Worm (Caenorhabditis elegans) whole organism, late embryonic: ENCODE results near the gene F49C5.3.

Experiments
- C08G9.2 ChIP-seq: sonication (generic microtip); optimal IDR thresholded peaks from 2 replicates; lab custom pipeline; 2016; ENCODE audit warnings: mild to moderate bottlenecking, missing genetic modification characterization, moderate library complexity, missing compliant biosample characterization
- C38D4.7 ChIP-seq: fragments of 200-800 bp; sonication (Bioruptor generic); optimal IDR thresholded peaks from 2 replicates; lab custom pipeline; 2018; ENCODE audit warnings: mild to moderate bottlenecking, missing genetic modification characterization, moderate library complexity, missing compliant biosample characterization
- F13H6.1 ChIP-seq: sonication (generic microtip); optimal IDR thresholded peaks from 2 replicates; lab custom pipeline; 2016; ENCODE audit warnings: missing genetic modification characterization, missing compliant biosample characterization
- K09A11.1 ChIP-seq: sonication (generic microtip); optimal IDR thresholded peaks from 2 replicates; lab custom pipeline; 2017; ENCODE audit warnings: antibody characterized with exemption, mild to moderate bottlenecking, missing genetic modification characterization, missing compliant biosample characterization; ENCODE audit not compliant: insufficient read depth
- Y22D7AL.16 ChIP-seq: sonication (generic microtip); optimal IDR thresholded peaks from 2 replicates; lab custom pipeline; 2016; ENCODE audit warnings: missing genetic modification characterization, missing compliant biosample characterization
- ahr-1 ChIP-seq: sonication (generic microtip); optimal IDR thresholded peaks from 2 replicates; lab custom pipeline; 2016; ENCODE audit warnings: missing genetic modification characterization, missing compliant biosample characterization
- ama-1 ChIP-seq: fragments of 150-350 bp; optimal IDR thresholded peaks from 2 replicates; lab custom pipeline; 2014
- ceh-18 ChIP-seq: sonication (generic microtip); optimal IDR thresholded peaks from 2 replicates; lab custom pipeline; 2016; ENCODE audit warnings: missing genetic modification characterization, missing compliant biosample characterization
- ceh-2 ChIP-seq: sonication (generic microtip); optimal IDR thresholded peaks from 2 replicates; lab custom pipeline; 2016; ENCODE audit warnings: missing genotype, missing genetic modification characterization, missing compliant biosample characterization
- ceh-22 ChIP-seq: sonication (generic microtip); optimal IDR thresholded peaks from 2 replicates; lab custom pipeline; 2017; ENCODE audit warnings: missing biosample characterization, missing genetic modification characterization
- ceh-24 ChIP-seq: sonication (generic microtip); optimal IDR thresholded peaks from 2 replicates; lab custom pipeline; 2016; ENCODE audit warnings: mild to moderate bottlenecking, missing genetic modification characterization, missing compliant biosample characterization
- ceh-30 ChIP-seq: fragments of 150-350 bp; optimal IDR thresholded peaks from 2 replicates; lab custom pipeline; 2014; ENCODE audit warnings: missing biosample characterization, missing genetic modification characterization
- ceh-31 ChIP-seq: sonication (generic microtip); optimal IDR thresholded peaks from 2 replicates; lab custom pipeline; 2016; ENCODE audit warnings: missing genetic modification characterization, missing compliant biosample characterization
- ceh-34 ChIP-seq: sonication (generic microtip); optimal IDR thresholded peaks from 2 replicates; lab custom pipeline; 2016; ENCODE audit warnings: mild to moderate bottlenecking, missing genetic modification characterization, missing compliant biosample characterization
- ceh-6 ChIP-seq: fragments of 200-800 bp; sonication (Bioruptor generic); optimal IDR thresholded peaks from 2 replicates; lab custom pipeline; 2018; ENCODE audit warnings: mild to moderate bottlenecking, missing genetic modification characterization, missing compliant biosample characterization
- ceh-9 ChIP-seq: sonication (generic microtip); optimal IDR thresholded peaks from 2 replicates; lab custom pipeline; 2016; ENCODE audit warnings: mild to moderate bottlenecking, missing genetic modification characterization, inconsistent platforms, missing compliant biosample characterization
- che-1 ChIP-seq: sonication (generic microtip); optimal IDR thresholded peaks from 2 replicates; lab custom pipeline; 2016; ENCODE audit warnings: mild to moderate bottlenecking, missing genetic modification characterization, missing compliant biosample characterization
- dve-1 ChIP-seq: sonication (generic microtip); optimal IDR thresholded peaks from 2 replicates; lab custom pipeline; 2017; ENCODE audit warnings: antibody characterized with exemption, mild to moderate bottlenecking, missing genetic modification characterization, missing compliant biosample characterization
- elt-2 ChIP-seq: sonication (generic microtip); optimal IDR thresholded peaks from 2 replicates; lab custom pipeline; 2016; ENCODE audit warnings: missing genetic modification reagents, missing genetic modification characterization, missing compliant biosample characterization
- elt-4 ChIP-seq: sonication (generic microtip); optimal IDR thresholded peaks from 2 replicates; lab custom pipeline; 2016; ENCODE audit warnings: missing genetic modification characterization, missing compliant biosample characterization
- ets-4 ChIP-seq: sonication (generic microtip); optimal IDR thresholded peaks from 2 replicates; lab custom pipeline; 2016; ENCODE audit warnings: missing genetic modification characterization, missing compliant biosample characterization
- eyg-1 ChIP-seq: sonication (generic microtip); optimal IDR thresholded peaks from 2 replicates; lab custom pipeline; 2016; ENCODE audit warnings: missing genotype, missing genetic modification characterization, missing compliant biosample characterization
- fax-1 ChIP-seq: sonication (generic microtip); optimal IDR thresholded peaks from 2 replicates; lab custom pipeline; 2016; ENCODE audit warnings: missing genotype, missing genetic modification characterization, missing compliant biosample characterization
- fkh-10 ChIP-seq: fragments of 150-350 bp; optimal IDR thresholded peaks from 2 replicates; lab custom pipeline; 2014; ENCODE audit warnings: missing biosample characterization, missing genetic modification reagents, missing genetic modification characterization
- fkh-6 ChIP-seq: sonication (generic microtip); optimal IDR thresholded peaks from 2 replicates; lab custom pipeline; 2016; ENCODE audit warnings: missing genetic modification characterization, missing compliant biosample characterization
- gmeb-2 ChIP-seq: sonication (generic microtip); optimal IDR thresholded peaks from 2 replicates; lab custom pipeline; 2016; ENCODE audit warnings: missing genetic modification characterization, inconsistent platforms, missing compliant biosample characterization
- hlh-13 ChIP-seq: fragments of 200-800 bp; sonication (Bioruptor generic); optimal IDR thresholded peaks from 2 replicates; lab custom pipeline; 2018; ENCODE audit warnings: mild to moderate bottlenecking, missing genetic modification characterization, missing compliant biosample characterization
- hlh-15 ChIP-seq: sonication (generic microtip); optimal IDR thresholded peaks from 2 replicates; lab custom pipeline; 2016; ENCODE audit warnings: missing genetic modification characterization, missing compliant biosample characterization
- hlh-30 ChIP-seq: sonication (generic microtip); optimal IDR thresholded peaks from 2 replicates; lab custom pipeline; 2017; ENCODE audit warnings: antibody characterized with exemption, missing genetic modification characterization, missing compliant biosample characterization; ENCODE audit not compliant: insufficient read depth
- hlh-6 ChIP-seq: sonication (generic microtip); optimal IDR thresholded peaks from 2 replicates; lab custom pipeline; 2016; ENCODE audit warnings: missing genotype, missing genetic modification characterization, missing compliant biosample characterization
- lim-6 ChIP-seq: sonication (generic microtip); optimal IDR thresholded peaks from 2 replicates; lab custom pipeline; 2016; ENCODE audit warnings: missing genetic modification characterization, missing compliant biosample characterization
- lin-11 ChIP-seq: fragments of 200-800 bp; sonication (Bioruptor generic); optimal IDR thresholded peaks from 2 replicates; lab custom pipeline; 2018; ENCODE audit warnings: mild to moderate bottlenecking, missing genetic modification characterization, missing compliant biosample characterization
- nfya-1 ChIP-seq: sonication (generic microtip); optimal IDR thresholded peaks from 2 replicates; lab custom pipeline; 2017; ENCODE audit warnings: missing genetic modification characterization, mild to moderate bottlenecking, missing compliant biosample characterization, antibody characterized with exemption, moderate library complexity
- nhr-11 ChIP-seq: fragments of 150-350 bp; optimal IDR thresholded peaks from 2 replicates; lab custom pipeline; 2014; ENCODE audit warnings: missing biosample characterization, missing genetic modification characterization
- nhr-232 ChIP-seq: sonication (generic microtip); optimal IDR thresholded peaks from 2 replicates; lab custom pipeline; 2016; ENCODE audit warnings: missing genetic modification characterization, missing compliant biosample characterization
- npax-4 ChIP-seq: sonication (generic microtip); optimal IDR thresholded peaks from 2 replicates; lab custom pipeline; 2016; ENCODE audit warnings: missing genetic modification characterization, missing compliant biosample characterization
- odd-2 ChIP-seq: sonication (generic microtip); optimal IDR thresholded peaks from 2 replicates; lab custom pipeline; 2017; ENCODE audit warnings: antibody characterized with exemption, mild to moderate bottlenecking, missing genetic modification characterization, missing compliant biosample characterization
- pax-1 ChIP-seq: fragments of 150-350 bp; optimal IDR thresholded peaks from 2 replicates; lab custom pipeline; 2014; ENCODE audit warnings: missing biosample characterization, missing genetic modification characterization
- pha-4 ChIP-seq: fragments of 150-350 bp; optimal IDR thresholded peaks from 2 replicates; lab custom pipeline; 2018; ENCODE audit warnings: missing biosample characterization, missing genetic modification reagents, missing genetic modification characterization
- pqm-1 ChIP-seq: sonication (generic microtip); optimal IDR thresholded peaks from 2 replicates; lab custom pipeline; 2016; ENCODE audit warnings: missing genetic modification characterization, missing compliant biosample characterization
- pros-1 ChIP-seq: fragments of 150-350 bp; optimal IDR thresholded peaks from 2 replicates; lab custom pipeline; 2014; ENCODE audit warnings: missing biosample characterization, missing genetic modification reagents, missing genetic modification characterization
- ref-2 ChIP-seq: sonication (generic microtip); optimal IDR thresholded peaks from 2 replicates; lab custom pipeline; 2016; ENCODE audit warnings: missing genetic modification characterization, missing compliant biosample characterization
- rnt-1 ChIP-seq: sonication (generic microtip); optimal IDR thresholded peaks from 2 replicates; lab custom pipeline; 2016; ENCODE audit warnings: missing genetic modification characterization, missing compliant biosample characterization
- sdc-2 ChIP-seq: sonication (generic microtip); optimal IDR thresholded peaks from 2 replicates; lab custom pipeline; 2016; ENCODE audit warnings: missing genotype, missing genetic modification characterization, missing compliant biosample characterization
- sox-2 ChIP-seq: fragments of 200-800 bp; sonication (Bioruptor generic); IDR thresholded peaks from 2 replicates; pipeline ENCODE4 v1.3.6; 2022; ENCODE audit warnings: missing genetic modification reagents, missing genetic modification characterization, missing compliant biosample characterization
- syd-9 ChIP-seq: sonication (generic microtip); optimal IDR thresholded peaks from 2 replicates; lab custom pipeline; 2016; ENCODE audit warnings: mild to moderate bottlenecking, missing genetic modification characterization, moderate library complexity, missing compliant biosample characterization
- tbx-7 ChIP-seq: sonication (generic microtip); optimal IDR thresholded peaks from 2 replicates; lab custom pipeline; 2016; ENCODE audit warnings: missing genotype, missing genetic modification characterization, missing compliant biosample characterization
- ttx-3 ChIP-seq: sonication (generic microtip); optimal IDR thresholded peaks from 2 replicates; lab custom pipeline; 2016; ENCODE audit warnings: missing genetic modification reagents, missing genetic modification characterization, missing compliant biosample characterization
- unc-42 ChIP-seq: sonication (generic microtip); optimal IDR thresholded peaks from 2 replicates; lab custom pipeline; 2016; ENCODE audit warnings: missing genotype, missing genetic modification characterization, missing compliant biosample characterization
- unc-55 ChIP-seq: sonication (generic microtip); optimal IDR thresholded peaks from 2 replicates; lab custom pipeline; 2017; ENCODE audit warnings: missing biosample characterization, missing genetic modification reagents, missing genetic modification characterization
- unc-86 ChIP-seq: sonication (generic microtip); optimal IDR thresholded peaks from 2 replicates; lab custom pipeline; 2016; ENCODE audit warnings: missing genetic modification characterization, missing compliant biosample characterization

The F49C5.3 gene

DNA sequence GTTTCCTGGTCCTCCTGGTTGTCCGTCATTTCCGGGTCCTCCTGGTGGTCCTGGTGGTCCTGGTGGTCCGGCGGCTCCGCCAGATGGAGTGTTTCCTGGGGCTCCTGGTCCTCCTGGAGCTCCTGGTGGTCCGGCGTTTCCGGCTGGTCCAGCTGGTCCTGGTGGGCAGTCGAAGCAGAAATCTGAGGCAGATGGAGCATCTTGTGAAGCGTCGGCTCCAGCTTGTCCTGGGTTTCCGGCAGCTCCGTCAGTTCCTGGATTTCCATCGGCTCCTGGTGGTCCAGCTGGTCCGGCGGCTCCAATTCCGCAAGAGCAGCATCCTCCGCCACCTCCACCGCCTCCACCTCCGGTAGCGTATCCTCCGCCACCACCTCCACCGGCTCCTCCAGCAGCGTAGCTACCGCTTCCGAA lies 42.2 kb upstream of the F49C5.3 start:
- no peak for TF ChIP-seq F13H6.1 (tag; lab: Kevin White, UChicago)
- TF ChIP-seq gmeb-2: no peak
- TF ChIP-seq C38D4.7: no peak
- no peak for TF ChIP-seq pros-1 (tag; lab: Kevin White, UChicago)
- no peak for TF ChIP-seq hlh-13
- TF ChIP-seq fkh-10 (GFP tag; lab: Kevin White, UChicago): no peak
- no peak for TF ChIP-seq nhr-232

DNA sequence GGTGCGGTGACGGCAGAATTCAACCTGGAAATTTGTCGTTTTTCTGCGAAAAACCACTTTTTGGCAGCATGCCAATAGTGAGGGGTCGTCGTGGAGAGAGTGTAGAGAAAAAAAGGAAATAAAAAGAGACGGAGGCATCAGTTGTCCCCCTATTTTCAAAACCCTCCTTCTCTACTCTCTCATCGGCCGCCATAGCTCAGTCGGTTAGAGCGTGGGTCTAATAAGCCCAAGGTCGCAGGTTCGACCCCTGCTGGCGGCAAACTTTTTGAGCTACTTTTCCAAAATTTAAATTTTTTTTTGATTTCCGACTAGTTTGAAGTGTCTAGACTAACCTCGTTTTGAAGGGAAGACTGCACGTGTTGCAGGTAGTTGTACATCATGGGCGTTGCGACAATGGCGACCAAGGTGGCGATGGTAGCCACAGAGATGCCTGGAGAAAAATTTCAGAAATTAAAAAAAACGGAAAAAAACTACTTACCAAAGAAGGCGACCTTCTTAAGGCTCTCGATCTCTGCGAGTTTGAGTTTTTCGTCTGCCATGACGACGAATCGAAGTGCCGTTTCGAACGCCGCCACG lies 41.7 kb upstream of the F49C5.3 start, which contains the start of gene col-85:
col-85 (minus strand) TSS at position 540 of the 576 bp plus-strand sequence.
- TF ChIP-seq ceh-2 (peak; percentile 88), gmeb-2 (peak; percentile 98), tbx-7 (tag; lab: Kevin White, UChicago) (peak; percentile 43), fkh-6 (tag; lab: Kevin White, UChicago) (peak; percentile 95), ceh-34 (tag; lab: Kevin White, UChicago) (peak; percentile 92), eyg-1 (tag; lab: Kevin White, UChicago) (peak; percentile 68), ceh-24 (tag; lab: Kevin White, UChicago) (peak; percentile 90), nfya-1 (tag; lab: Kevin White, UChicago) (peak; percentile 84), ceh-31 (peak; percentile 86), ttx-3 (peak; percentile 92), unc-86 (tag; lab: Kevin White, UChicago) (peak; percentile 84), hlh-15 (tag; lab: Kevin White, UChicago) (peak; percentile 91), dve-1 (tag; lab: Kevin White, UChicago) (peak; percentile 81), hlh-30 (tag; lab: Kevin White, UChicago) (peak; percentile 46), K09A11.1 (tag; lab: Kevin White, UChicago) (peak; percentile 88), hlh-6 (tag; lab: Kevin White, UChicago) (peak; percentile 95), ceh-30 (tag; lab: Kevin White, UChicago) (peak; percentile 3), lin-11 (tag; lab: Kevin White, UChicago) (peak; percentile 87), ceh-22 (tag; lab: Kevin White, UChicago) (no peak), elt-2 (tag; lab: Kevin White, UChicago) (peak; percentile 96), ceh-6 (GFP tag; lab: Kevin White, UChicago) (peak; percentile 91), odd-2 (tag; lab: Kevin White, UChicago) (peak; percentile 79), unc-55 (GFP tag; lab: Kevin White, UChicago) (no peak), ahr-1 (peak; percentile 86), ref-2 (peak; percentile 89), fax-1 (tag; lab: Kevin White, UChicago) (peak; percentile 88), Y22D7AL.16 (tag; lab: Kevin White, UChicago) (peak; percentile 94), pros-1 (tag; lab: Kevin White, UChicago) (no peak), npax-4 (tag; lab: Kevin White, UChicago) (peak; percentile 88), elt-4 (no peak), syd-9 (tag; lab: Kevin White, UChicago) (peak; percentile 93), sox-2 (peak; percentile 92), nhr-11 (tag; lab: Kevin White, UChicago) (no peak), ets-4 (tag; lab: Kevin White, UChicago) (peak; percentile 78), lim-6 (peak; percentile 84), che-1 (tag; lab: Kevin White, UChicago) (peak; percentile 93), ama-1 (lab: Kevin White, UChicago) (no peak), rnt-1 (tag; lab: Kevin White, UChicago) (peak; percentile 89), pqm-1 (peak; percentile 86), pax-1 (tag; lab: Kevin White, UChicago) (no peak), sdc-2 (peak; percentile 89), unc-42 (tag; lab: Kevin White, UChicago) (peak; percentile 84), ceh-18 (tag; lab: Kevin White, UChicago) (peak; percentile 86), ceh-9 (tag; lab: Kevin White, UChicago) (peak; percentile 93), C38D4.7 (peak; percentile 90), C08G9.2 (tag; lab: Kevin White, UChicago) (peak; percentile 87), pha-4 (tag; lab: Kevin White, UChicago) (no peak)
